Fruit fly (Drosophila melanogaster) whole organism, prepupa: ENCODE results near the gene CG32413.
A peak's percentile ranks its signal among the peaks of the same experiment; 100 is the strongest.

Source experiments
- CG10631 ChIP-seq: fragments of 200-800 bp; sonication (Bioruptor generic); optimal IDR thresholded peaks from 2 replicates; lab custom pipeline; 2016; ENCODE audit warnings: missing biosample characterization, missing genetic modification characterization
- CG10669 ChIP-seq: fragments of 200-800 bp; sonication (Bioruptor generic); optimal IDR thresholded peaks from 3 replicates; lab custom pipeline; 2018; ENCODE audit warnings: missing biosample characterization, mild to moderate bottlenecking, missing genetic modification characterization, moderate library complexity
- CG11762 ChIP-seq: fragments of 200-800 bp; sonication (Bioruptor generic); optimal IDR thresholded peaks from 3 replicates; lab custom pipeline; 2016; ENCODE audit warnings: missing biosample characterization, missing genetic modification characterization; ENCODE audit not compliant: insufficient read depth
- CG16779 ChIP-seq: fragments of 200-800 bp; sonication (Bioruptor generic); optimal IDR thresholded peaks from 3 replicates; lab custom pipeline; 2017; ENCODE audit warnings: missing biosample characterization, mild to moderate bottlenecking, missing genetic modification characterization
- CG3032 ChIP-seq: fragments of 200-800 bp; optimal IDR thresholded peaks from 2 replicates; lab custom pipeline; 2019; ENCODE audit warnings: missing biosample characterization, mild to moderate bottlenecking, missing genetic modification characterization, moderate library complexity
- CG31627 ChIP-seq: fragments of 200-800 bp; sonication (Bioruptor generic); optimal IDR thresholded peaks from 3 replicates; lab custom pipeline; 2016; ENCODE audit warnings: missing biosample characterization, missing genetic modification characterization
- CG32006 ChIP-seq: fragments of 200-800 bp; sonication (Bioruptor generic); optimal IDR thresholded peaks from 3 replicates; lab custom pipeline; 2017; ENCODE audit warnings: missing biosample characterization, mild to moderate bottlenecking, missing genetic modification characterization
- CG34406 ChIP-seq: fragments of 200-800 bp; sonication (Bioruptor generic); optimal IDR thresholded peaks from 3 replicates; lab custom pipeline; 2016; ENCODE audit warnings: missing biosample characterization, missing genetic modification characterization
- CG3919 ChIP-seq: fragments of 200-800 bp; sonication (Bioruptor generic); optimal IDR thresholded peaks from 3 replicates; lab custom pipeline; 2016; ENCODE audit warnings: missing biosample characterization, missing genetic modification characterization
- CG4318 ChIP-seq: fragments of 200-800 bp; sonication (Bioruptor generic); optimal IDR thresholded peaks from 3 replicates; lab custom pipeline; 2017; ENCODE audit warnings: missing biosample characterization, mild to moderate bottlenecking, missing genetic modification characterization
- CG6163 ChIP-seq: fragments of 200-800 bp; sonication (Bioruptor generic); IDR thresholded peaks from 3 replicates; pipeline ENCODE4 v1.3.6; 2022; ENCODE audit warnings: missing biosample characterization, missing genetic modification characterization
- CG6276 ChIP-seq: fragments of 200-800 bp; sonication (Bioruptor generic); optimal IDR thresholded peaks from 2 replicates; lab custom pipeline; 2017; ENCODE audit warnings: missing biosample characterization, mild to moderate bottlenecking, missing genetic modification characterization
- CG6792 ChIP-seq: fragments of 200-800 bp; sonication (Bioruptor generic); optimal IDR thresholded peaks from 3 replicates; lab custom pipeline; 2016; ENCODE audit warnings: missing biosample characterization, missing genetic modification characterization
- CG6808 ChIP-seq: fragments of 200-800 bp; sonication (Bioruptor generic); optimal IDR thresholded peaks from 3 replicates; lab custom pipeline; 2017; ENCODE audit warnings: missing biosample characterization, missing genetic modification characterization, mild to moderate bottlenecking, moderate library complexity, missing genetic modification reagents
- CG6854 ChIP-seq: fragments of 200-800 bp; sonication (Bioruptor generic); optimal IDR thresholded peaks from 2 replicates; lab custom pipeline; 2017; ENCODE audit warnings: missing biosample characterization, mild to moderate bottlenecking, missing genetic modification characterization
- CG7368 ChIP-seq: fragments of 200-800 bp; sonication (Bioruptor generic); optimal IDR thresholded peaks from 3 replicates; lab custom pipeline; 2016; ENCODE audit warnings: missing biosample characterization, missing genetic modification characterization
- CG8119 ChIP-seq: fragments of 200-800 bp; sonication (Bioruptor generic); IDR thresholded peaks from 3 replicates; pipeline ENCODE4 v1.3.6; 2022; ENCODE audit warnings: missing biosample characterization, missing genetic modification characterization
- CG8319 ChIP-seq: fragments of 200-800 bp; sonication (Bioruptor generic); optimal IDR thresholded peaks from 3 replicates; lab custom pipeline; 2016; ENCODE audit warnings: missing biosample characterization, missing genetic modification characterization
- CG8632 ChIP-seq: fragments of 200-800 bp; sonication (Bioruptor generic); optimal IDR thresholded peaks from 3 replicates; lab custom pipeline; 2016; ENCODE audit warnings: missing biosample characterization, missing genetic modification characterization
- CG9139 ChIP-seq: fragments of 200-800 bp; sonication (Bioruptor generic); optimal IDR thresholded peaks from 3 replicates; lab custom pipeline; 2017; ENCODE audit warnings: missing biosample characterization, mild to moderate bottlenecking, missing genetic modification characterization
- Eip78C ChIP-seq: fragments of 200-800 bp; sonication (Bioruptor generic); peaks from one replicate; lab custom pipeline; 2016; ENCODE audit warnings: missing biosample characterization, missing genetic modification characterization
- Eip93F ChIP-seq: fragments of 200-800 bp; sonication (Bioruptor generic); optimal IDR thresholded peaks from 2 replicates; lab custom pipeline; 2016; ENCODE audit warnings: missing biosample characterization, mild to moderate bottlenecking, missing genetic modification characterization
- Ets21C ChIP-seq: fragments of 200-800 bp; sonication (Bioruptor generic); optimal IDR thresholded peaks from 3 replicates; lab custom pipeline; 2016; ENCODE audit warnings: missing biosample characterization, missing genetic modification characterization
- Ets96B ChIP-seq: fragments of 200-800 bp; optimal IDR thresholded peaks from 2 replicates; lab custom pipeline; 2019; ENCODE audit warnings: missing biosample characterization, mild to moderate bottlenecking, missing genetic modification characterization, moderate library complexity
- Gug ChIP-seq: fragments of 200-800 bp; sonication (Bioruptor generic); IDR thresholded peaks from 2 replicates; pipeline ENCODE4 v1.3.6; 2022; ENCODE audit warnings: missing biosample characterization, missing genetic modification characterization
- Hr4 ChIP-seq: fragments of 200-800 bp; sonication (Bioruptor generic); optimal IDR thresholded peaks from 3 replicates; lab custom pipeline; 2016; ENCODE audit warnings: missing biosample characterization, missing genetic modification characterization
- Lpt ChIP-seq: fragments of 200-800 bp; sonication (Bioruptor generic); optimal IDR thresholded peaks from 3 replicates; lab custom pipeline; 2016; ENCODE audit warnings: missing biosample characterization, missing genetic modification characterization
- Met ChIP-seq: fragments of 200-800 bp; sonication (Bioruptor generic); optimal IDR thresholded peaks from 3 replicates; lab custom pipeline; 2016; ENCODE audit warnings: missing biosample characterization, missing genetic modification characterization
- Smox ChIP-seq: fragments of 200-800 bp; sonication (Bioruptor generic); optimal IDR thresholded peaks from 3 replicates; lab custom pipeline; 2016; ENCODE audit warnings: missing biosample characterization, missing genetic modification characterization
- Sox102F ChIP-seq: fragments of 200-800 bp; sonication (Bioruptor generic); optimal IDR thresholded peaks from 2 replicates; lab custom pipeline; 2016; ENCODE audit warnings: missing biosample characterization, mild to moderate bottlenecking, missing genetic modification characterization
- Sox14 ChIP-seq: fragments of 200-800 bp; sonication (Bioruptor generic); optimal IDR thresholded peaks from 3 replicates; lab custom pipeline; 2016; ENCODE audit warnings: missing biosample characterization, missing genetic modification characterization
- Sox15 ChIP-seq: fragments of 200-800 bp; sonication (Bioruptor generic); optimal IDR thresholded peaks from 3 replicates; lab custom pipeline; 2016; ENCODE audit warnings: missing biosample characterization, missing genetic modification characterization
- achi ChIP-seq: fragments of 200-800 bp; sonication (Bioruptor generic); optimal IDR thresholded peaks from 3 replicates; lab custom pipeline; 2016; ENCODE audit warnings: missing biosample characterization, missing genetic modification characterization
- acj6 ChIP-seq: fragments of 200-800 bp; sonication (Bioruptor generic); optimal IDR thresholded peaks from 3 replicates; lab custom pipeline; 2016; ENCODE audit warnings: missing biosample characterization, missing genetic modification characterization
- cyc ChIP-seq: fragments of 200-800 bp; sonication (Bioruptor generic); optimal IDR thresholded peaks from 3 replicates; lab custom pipeline; 2016; ENCODE audit warnings: missing biosample characterization, missing genetic modification characterization
- dac ChIP-seq: fragments of 200-800 bp; sonication (Bioruptor generic); optimal IDR thresholded peaks from 2 replicates; lab custom pipeline; 2017; ENCODE audit warnings: missing biosample characterization, mild to moderate bottlenecking, missing genetic modification characterization
- dsx ChIP-seq: fragments of 200-800 bp; optimal IDR thresholded peaks from 3 replicates; lab custom pipeline; 2019; ENCODE audit warnings: missing biosample characterization, mild to moderate bottlenecking, missing genetic modification characterization, moderate library complexity; ENCODE audit not compliant: poor library complexity, severe bottlenecking
- fd59A ChIP-seq: fragments of 200-800 bp; sonication (Bioruptor generic); optimal IDR thresholded peaks from 2 replicates; lab custom pipeline; 2017; ENCODE audit warnings: missing biosample characterization, mild to moderate bottlenecking, missing genetic modification characterization, missing genetic modification reagents
- fd85E ChIP-seq: fragments of 200-800 bp; sonication (Bioruptor generic); optimal IDR thresholded peaks from 3 replicates; lab custom pipeline; 2016; ENCODE audit warnings: missing biosample characterization, missing genetic modification characterization
- fkh ChIP-seq: fragments of 200-800 bp; sonication (Bioruptor generic); optimal IDR thresholded peaks from 3 replicates; lab custom pipeline; 2017; ENCODE audit warnings: missing biosample characterization, mild to moderate bottlenecking, missing genetic modification characterization, moderate library complexity
- lz ChIP-seq: fragments of 200-800 bp; sonication (Bioruptor generic); optimal IDR thresholded peaks from 3 replicates; lab custom pipeline; 2016; ENCODE audit warnings: missing biosample characterization, missing genetic modification characterization
- net ChIP-seq: fragments of 200-800 bp; sonication (Bioruptor generic); optimal IDR thresholded peaks from 3 replicates; lab custom pipeline; 2016; ENCODE audit warnings: missing biosample characterization, missing genetic modification characterization
- pdm3 ChIP-seq: fragments of 200-800 bp; sonication (Bioruptor generic); optimal IDR thresholded peaks from 3 replicates; lab custom pipeline; 2016; ENCODE audit warnings: missing biosample characterization, missing genetic modification characterization
- salr ChIP-seq, 2 experiments: fragments of 200-800 bp; sonication (Bioruptor generic); optimal IDR thresholded peaks; 3 replicates each; lab custom pipeline; 2016 to 2018; ENCODE audit warnings: missing biosample characterization in 2 of 2, missing genetic modification characterization in 2 of 2, mild to moderate bottlenecking in 1 of 2
- spab ChIP-seq: fragments of 200-800 bp; sonication (Bioruptor generic); optimal IDR thresholded peaks from 2 replicates; lab custom pipeline; 2017; ENCODE audit warnings: missing biosample characterization, mild to moderate bottlenecking, missing genetic modification characterization, missing genetic modification reagents
- ss ChIP-seq, 2 experiments: fragments of 200-800 bp; sonication (Bioruptor generic); optimal IDR thresholded peaks; 2 replicates in 1 of 2; 3 replicates in 1 of 2; lab custom pipeline; 2017 to 2018; ENCODE audit warnings: mild to moderate bottlenecking in 2 of 2, missing biosample characterization in 2 of 2, missing genetic modification characterization in 2 of 2, moderate library complexity in 1 of 2
- svp ChIP-seq: fragments of 200-800 bp; sonication (Bioruptor generic); peaks from one replicate; lab custom pipeline; 2016; ENCODE audit warnings: missing biosample characterization, missing genetic modification characterization
- topi ChIP-seq: fragments of 200-800 bp; sonication (Bioruptor generic); optimal IDR thresholded peaks from 3 replicates; lab custom pipeline; 2016; ENCODE audit warnings: missing biosample characterization, missing genetic modification characterization

CG32413 gene

dm6 chr3L:5863868-5864413 is 39.9 kb downstream of the CG32413 start (continued):
- TF ChIP-seq Ets96B (tag; lab: Kevin White, UChicago) (peak; percentile 60), CG8632 (peak; percentile 10), Lpt (no peak), CG4318 (GFP tag; lab: Kevin White, UChicago) (no peak), cyc (GFP tag; lab: Kevin White, UChicago) (peak; percentile 8), CG10669 (GFP tag; lab: Kevin White, UChicago) (peak; percentile 52), fd59A (GFP tag; lab: Kevin White, UChicago) (peak; percentile 38)

DNA sequence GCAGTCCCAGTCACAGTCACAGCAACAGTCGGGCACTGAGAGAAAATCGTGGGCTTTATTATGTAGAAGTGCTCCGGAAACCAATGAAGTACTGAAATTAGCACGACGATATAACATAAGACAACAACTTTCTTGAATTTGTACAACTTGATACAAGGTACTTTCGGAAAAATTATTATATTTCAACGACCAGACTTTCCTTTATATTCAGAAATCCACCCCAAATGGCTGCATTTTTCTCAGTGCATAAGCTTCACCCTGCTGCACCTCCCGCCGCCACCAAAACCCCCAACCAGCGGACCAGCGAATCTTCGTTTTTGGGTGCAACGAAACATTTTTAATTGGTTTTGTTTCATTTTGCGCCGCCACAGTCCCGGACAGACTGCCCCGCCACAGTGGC is 40.9 kb downstream of the CG32413 start:
- TF ChIP-seq CG10631 (GFP tag; lab: Kevin White, UChicago) (peak; percentile 50), achi (peak; percentile 54), topi (GFP tag; lab: Kevin White, UChicago) (peak; percentile 70), Sox15 (GFP tag; lab: Kevin White, UChicago) (peak; percentile 45), salr (GFP tag; optimal IDR thresholded peaks at IDR 0.05; lab: Kevin White, UChicago) (peak in 1 of 2 experiments; percentile 11), lz (peak; percentile 72), CG3032 (tag; lab: Kevin White, UChicago) (peak; percentile 59), Sox102F (GFP tag; lab: Kevin White, UChicago) (peak; percentile 29), Lpt (no peak), CG6276 (GFP tag; lab: Kevin White, UChicago) (no peak), cyc (GFP tag; lab: Kevin White, UChicago) (peak; percentile 67), CG16779 (tag; lab: Kevin White, UChicago) (peak; percentile 35), Gug (GFP tag; lab: Robert Waterston, UW) (no peak), CG7368 (GFP tag; lab: Kevin White, UChicago) (peak; percentile 64), fkh (GFP tag; lab: Kevin White, UChicago) (no peak), Smox (peak; percentile 71), CG6854 (GFP tag; lab: Kevin White, UChicago) (no peak), dac (GFP tag; lab: Kevin White, UChicago) (no peak), Hr4 (GFP tag; lab: Kevin White, UChicago) (peak; percentile 6), CG32006 (peak; percentile 15), fd85E (GFP tag; lab: Kevin White, UChicago) (no peak), Eip93F (peak; percentile 13), ss (GFP tag; optimal IDR thresholded peaks at IDR 0.05; lab: Kevin White, UChicago) (peak; percentile 44 to 48), spab (peak; percentile 51), CG6163 (GFP tag; lab: Robert Waterston, UW) (peak; percentile 56; the same call in 2 of the 3 replicates), Sox14 (peak; percentile 59), CG4318 (GFP tag; lab: Kevin White, UChicago) (no peak), CG8632 (peak; percentile 58), CG8319 (peak; percentile 34), fd59A (GFP tag; lab: Kevin White, UChicago) (peak; percentile 58), CG6808 (GFP tag; lab: Kevin White, UChicago) (peak; percentile 68), CG31627 (GFP tag; lab: Kevin White, UChicago) (peak; percentile 70), acj6 (GFP tag; lab: Kevin White, UChicago) (peak; percentile 55), dsx (GFP tag; lab: Kevin White, UChicago) (peak; percentile 27), CG6792 (GFP tag; lab: Kevin White, UChicago) (peak; percentile 71), CG9139 (peak; percentile 2), net (GFP tag; lab: Kevin White, UChicago) (peak; percentile 42), CG8119 (GFP tag; lab: Robert Waterston, UW) (no peak), Met (GFP tag; lab: Kevin White, UChicago) (peak; percentile 72), Eip78C (peak; percentile 93), pdm3 (GFP tag; lab: Kevin White, UChicago) (peak; percentile 47), CG10669 (GFP tag; lab: Kevin White, UChicago) (peak; percentile 54), Ets21C (peak; percentile 59), svp (peak; percentile 91), CG11762 (GFP tag; lab: Kevin White, UChicago) (peak; percentile 47), CG34406 (GFP tag; lab: Kevin White, UChicago) (peak; percentile 48), CG3919 (GFP tag; lab: Kevin White, UChicago) (peak; percentile 73)
